Fruit fly (Drosophila melanogaster) whole organism, wandering third instar larva: Measurements from ENCODE around the gene CG13727.

Source experiments
- CG32264 ChIP-seq: fragments of 200-800 bp; sonication (Bioruptor generic); optimal IDR thresholded peaks from 2 replicates; lab custom pipeline; 2016; ENCODE audit warnings: missing biosample characterization, missing genetic modification characterization
- CG9705 ChIP-seq: fragments of 200-800 bp; sonication (Bioruptor generic); optimal IDR thresholded peaks from 2 replicates; lab custom pipeline; 2018; ENCODE audit warnings: missing biosample characterization, mild to moderate bottlenecking, missing genetic modification characterization
- CrebA ChIP-seq: fragments of 200-800 bp; sonication (Bioruptor generic); optimal IDR thresholded peaks from 2 replicates; lab custom pipeline; 2016; ENCODE audit warnings: missing biosample characterization, mild to moderate bottlenecking, missing genetic modification characterization, borderline replicate concordance
- Dfd ChIP-seq: fragments of >200 bp; optimal IDR thresholded peaks from 2 replicates; lab custom pipeline; 2017; ENCODE audit warnings: missing biosample characterization, missing genetic modification characterization
- Dif ChIP-seq: fragments of 200-275, 200-300 bp; sonication (Bioruptor generic); optimal IDR thresholded peaks from 2 replicates; lab custom pipeline; 2018; ENCODE audit warnings: missing biosample characterization, missing genetic modification characterization; ENCODE audit not compliant: partially characterized antibody
- GATAd ChIP-seq: sonication (Bioruptor generic); optimal IDR thresholded peaks from 2 replicates; lab custom pipeline; 2016; ENCODE audit warnings: missing biosample characterization, missing genetic modification characterization
- HLH106 ChIP-seq: fragments of 200-800 bp; optimal IDR thresholded peaks from 3 replicates; lab custom pipeline; 2019; ENCODE audit warnings: missing biosample characterization, mild to moderate bottlenecking, missing genetic modification characterization, moderate library complexity
- Hnf4 ChIP-seq: fragments of 200-800 bp; sonication (Bioruptor generic); optimal IDR thresholded peaks from 2 replicates; lab custom pipeline; 2016; ENCODE audit warnings: missing biosample characterization, mild to moderate bottlenecking, missing genetic modification characterization
- Hr78 ChIP-seq: fragments of >200 bp; optimal IDR thresholded peaks from 2 replicates; lab custom pipeline; 2017; ENCODE audit warnings: missing biosample characterization, missing genetic modification characterization
- Hr83 ChIP-seq: fragments of 200-300 bp; sonication (Bioruptor generic); optimal IDR thresholded peaks from 2 replicates; lab custom pipeline; 2016; ENCODE audit warnings: missing biosample characterization, mild to moderate bottlenecking, missing genetic modification characterization, moderate library complexity; ENCODE audit not compliant: poor library complexity, severe bottlenecking
- Jra ChIP-seq: sonication (Bioruptor generic); optimal IDR thresholded peaks from 2 replicates; lab custom pipeline; 2016; ENCODE audit warnings: missing biosample characterization, missing genetic modification characterization
- Mio ChIP-seq: sonication (Bioruptor generic); optimal IDR thresholded peaks from 2 replicates; lab custom pipeline; 2016; ENCODE audit warnings: missing biosample characterization, missing genetic modification characterization
- Myc ChIP-seq: fragments of >200 bp; optimal IDR thresholded peaks from 2 replicates; lab custom pipeline; 2017
- N ChIP-seq: fragments of >200 bp; optimal IDR thresholded peaks from 2 replicates; lab custom pipeline; 2018; ENCODE audit warnings: missing biosample characterization, missing external identifiers, missing genetic modification characterization
- OdsH ChIP-seq: fragments of 200-800 bp; sonication (Bioruptor generic); optimal IDR thresholded peaks from 2 replicates; lab custom pipeline; 2016; ENCODE audit warnings: missing biosample characterization, mild to moderate bottlenecking, missing genetic modification characterization
- Rel ChIP-seq, 2 experiments: fragments of 200-800 bp; sonication (Bioruptor generic) in 1 of 2; optimal IDR thresholded peaks; 2 replicates in 1 of 2; 3 replicates in 1 of 2; lab custom pipeline; 2016 to 2019; ENCODE audit warnings: mild to moderate bottlenecking in 2 of 2, missing biosample characterization in 2 of 2, missing genetic modification characterization in 2 of 2, moderate library complexity in 1 of 2
- Sp1 ChIP-seq: fragments of 200-800 bp; sonication (Bioruptor generic); optimal IDR thresholded peaks from 3 replicates; lab custom pipeline; 2019; ENCODE audit warnings: missing biosample characterization, mild to moderate bottlenecking, missing genetic modification characterization, moderate library complexity
- Vsx2 ChIP-seq: fragments of 200-300, 225-300 bp; sonication (Bioruptor generic); optimal IDR thresholded peaks from 2 replicates; lab custom pipeline; 2018; ENCODE audit warnings: missing biosample characterization, missing genetic modification characterization; ENCODE audit not compliant: partially characterized antibody
- brk ChIP-seq: fragments of 200-800 bp; sonication (Bioruptor generic); optimal IDR thresholded peaks from 2 replicates; lab custom pipeline; 2016; ENCODE audit warnings: missing biosample characterization, mild to moderate bottlenecking, missing genetic modification characterization
- dl ChIP-seq, 2 experiments: fragments of 175-275, 200-275 bp in 1 of 2; fragments of 200-275 bp in 1 of 2; sonication (Bioruptor generic); optimal IDR thresholded peaks; lab custom pipeline; 2018; ENCODE audit warnings: mild to moderate bottlenecking in 2 of 2, missing biosample characterization in 2 of 2, missing genetic modification characterization in 2 of 2, moderate library complexity in 2 of 2; ENCODE audit not compliant: partially characterized antibody in 2 of 2, insufficient read depth in 1 of 2
- dmrt93B ChIP-seq: fragments of 200-800 bp; sonication (Bioruptor generic); optimal IDR thresholded peaks from 2 replicates; lab custom pipeline; 2018; ENCODE audit warnings: missing biosample characterization, mild to moderate bottlenecking, missing genetic modification characterization
- dsf ChIP-seq: sonication (Bioruptor generic); optimal IDR thresholded peaks from 2 replicates; lab custom pipeline; 2016; ENCODE audit warnings: missing biosample characterization, missing genetic modification characterization, borderline replicate concordance
- ey ChIP-seq: fragments of 200-800 bp; sonication (Bioruptor generic); optimal IDR thresholded peaks from 2 replicates; lab custom pipeline; 2016; ENCODE audit warnings: missing biosample characterization, missing genetic modification characterization
- fru ChIP-seq: fragments of 200-800 bp; sonication (Bioruptor generic); optimal IDR thresholded peaks from 3 replicates; lab custom pipeline; 2016; ENCODE audit warnings: missing biosample characterization, mild to moderate bottlenecking, missing genetic modification characterization
- jim ChIP-seq: fragments of 175-275, 200-325 bp; sonication (Bioruptor generic); optimal IDR thresholded peaks from 2 replicates; lab custom pipeline; 2016; ENCODE audit warnings: missing biosample characterization, mild to moderate bottlenecking, missing genetic modification characterization
- psq ChIP-seq: fragments of 200-800 bp; sonication (Bioruptor generic); optimal IDR thresholded peaks from 3 replicates; lab custom pipeline; 2017; ENCODE audit warnings: missing biosample characterization, mild to moderate bottlenecking, missing genetic modification characterization, moderate library complexity
- sage ChIP-seq: fragments of 200-800 bp; sonication (Bioruptor generic); optimal IDR thresholded peaks from 2 replicates; lab custom pipeline; 2016; ENCODE audit warnings: missing biosample characterization, mild to moderate bottlenecking, missing genetic modification characterization
- usp ChIP-seq: fragments of >200 bp; optimal IDR thresholded peaks from 2 replicates; lab custom pipeline; 2017; ENCODE audit warnings: missing biosample characterization, missing genetic modification characterization

The CG13727 gene

dm6 chr3L:17383285-17383684, 42.2 kb upstream of the CG13727 start:
- TF ChIP-seq N (GFP tag; lab: Kevin White, UChicago) (no peak), Mio (no peak), CG32264 (GFP tag; lab: Kevin White, UChicago) (no peak), Vsx2 (no peak), Jra (no peak), OdsH (GFP tag; lab: Kevin White, UChicago) (no peak), fru (GFP tag; lab: Kevin White, UChicago) (no peak), HLH106 (tag; lab: Kevin White, UChicago) (no peak), usp (GFP tag; lab: Kevin White, UChicago) (no peak), jim (GFP tag; lab: Kevin White, UChicago) (no peak), Hr83 (GFP tag; lab: Kevin White, UChicago) (no peak)

- TF ChIP-seq psq (GFP tag; lab: Kevin White, UChicago) (no peak), brk (no peak)
These were observed 41.5 kb upstream of the CG13727 start, which contains the start of gene CG13728 for dm6 chr3L:17382628-17383027. TSS of gene CG13728 (minus strand) at chr3L:17382728.

DNA sequence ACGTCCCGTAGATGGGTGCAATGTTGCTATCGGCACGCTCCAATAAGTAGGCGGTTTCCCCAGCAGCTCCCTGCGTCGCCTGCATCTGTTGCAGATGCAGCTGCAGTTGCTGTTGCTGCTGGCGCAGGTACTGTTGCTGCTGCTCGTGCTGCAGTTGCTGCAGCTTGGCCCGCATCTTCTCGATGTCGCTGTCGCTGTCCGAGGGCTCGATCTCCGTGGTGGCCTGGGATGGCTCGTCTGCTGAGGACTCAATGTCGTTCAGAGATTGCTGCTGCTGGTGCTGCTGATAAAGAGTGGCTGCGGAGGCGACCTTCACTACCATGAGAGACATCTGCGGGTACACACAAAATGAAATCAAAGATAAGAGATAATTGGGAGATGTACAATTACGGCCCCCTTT, 40.9 kb upstream of the CG13727 start:
- TF ChIP-seq dmrt93B (GFP tag; lab: Kevin White, UChicago) (no peak), Sp1 (GFP tag; lab: Kevin White, UChicago) (no peak), Mio (no peak), dsf (GFP tag; lab: Kevin White, UChicago) (no peak), Hr83 (GFP tag; lab: Kevin White, UChicago) (no peak), sage (no peak), CG9705 (GFP tag; lab: Kevin White, UChicago) (no peak), Dfd (no peak), GATAd (GFP tag; lab: Kevin White, UChicago) (no peak), Hr78 (GFP tag; lab: Kevin White, UChicago) (no peak), ey (GFP tag; lab: Kevin White, UChicago) (no peak), psq (GFP tag; lab: Kevin White, UChicago) (no peak), Rel (GFP tag; optimal IDR thresholded peaks at IDR 0.05; lab: Kevin White, UChicago) (no peak), Rel (tag; optimal IDR thresholded peaks at IDR 0.05; lab: Kevin White, UChicago) (no peak), jim (GFP tag; lab: Kevin White, UChicago) (no peak)
- TF ChIP-seq, all 38 proteins: peak for 0

DNA sequence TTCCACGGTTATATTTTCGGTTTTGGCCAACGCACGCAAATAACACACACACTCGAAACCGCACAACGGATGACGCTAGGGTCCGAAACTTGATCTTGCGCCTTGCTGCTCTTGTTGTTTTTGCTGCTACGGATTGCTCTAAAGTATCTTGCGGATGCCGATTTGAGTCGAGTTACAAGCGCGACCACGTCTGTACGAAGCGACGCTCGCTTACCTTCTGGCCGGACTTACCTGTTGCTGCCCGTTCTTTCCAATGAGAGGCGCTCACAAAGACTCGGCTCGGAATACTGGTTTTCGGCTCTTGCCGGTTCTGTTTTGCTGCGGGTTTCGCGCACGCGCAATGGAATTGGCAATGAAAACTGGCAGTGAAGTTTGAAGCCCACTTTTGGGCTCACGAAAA, 38.2 kb upstream of the CG13727 start, which contains the start of gene Cad74A:
Gene Cad74A, minus strand, starts transcription at position 220 of the 400 bp plus-strand sequence.
- peak; percentile 87 for TF ChIP-seq psq (GFP tag; lab: Kevin White, UChicago)
- TF ChIP-seq dmrt93B (GFP tag; lab: Kevin White, UChicago), result no peak
- no peak for TF ChIP-seq CrebA (GFP tag; lab: Kevin White, UChicago)
- TF ChIP-seq Vsx2, result peak; percentile 47
- no peak for TF ChIP-seq brk
- TF ChIP-seq Dif (GFP tag; lab: Kevin White, UChicago), result peak; percentile 53
- TF ChIP-seq Hr83 (GFP tag; lab: Kevin White, UChicago), result peak; percentile 46
- peak in 1 of 2 experiments; percentile 5 for TF ChIP-seq dl (GFP tag; optimal IDR thresholded peaks at IDR 0.05; lab: Kevin White, UChicago; ENCODE audit: insufficient read depth in 1 of 2, partially characterized antibody in 2 of 2)
- peak; percentile 50 for TF ChIP-seq Myc (lab: Kevin White, UChicago)
- TF ChIP-seq, all 38 proteins: peak for 6

- TF ChIP-seq N (GFP tag; lab: Kevin White, UChicago) (no peak), jim (GFP tag; lab: Kevin White, UChicago) (no peak), brk (no peak), CrebA (GFP tag; lab: Kevin White, UChicago) (no peak), Jra (no peak), Hr83 (GFP tag; lab: Kevin White, UChicago) (no peak), Hnf4 (GFP tag; lab: Kevin White, UChicago) (no peak), Sp1 (GFP tag; lab: Kevin White, UChicago) (no peak)
These were observed 34.0 kb upstream of the CG13727 start for dm6 chr3L:17374956-17375621.
